Worm (Caenorhabditis elegans) whole organism, L4 larva: Measurements from ENCODE around the gene B0284.3.
"Not testable (repeated sequence)": the region's sequence is repeated elsewhere in the genome, so short reads cannot be mapped to it uniquely, and the experiment has no call there.

Experiments used
- D1046.2 ChIP-seq: fragments of 200-800 bp; sonication (Bioruptor generic); IDR thresholded peaks from 2 replicates; pipeline ENCODE4 v1.3.6; 2022; ENCODE audit warnings: missing genetic modification characterization, missing compliant biosample characterization
- F10B5.3 ChIP-seq: sonication (generic microtip); optimal IDR thresholded peaks from 2 replicates; lab custom pipeline; 2016; ENCODE audit warnings: mild to moderate bottlenecking, missing genetic modification characterization, missing compliant biosample characterization
- F37D6.2 ChIP-seq: sonication (generic microtip); optimal IDR thresholded peaks from 2 replicates; lab custom pipeline; 2016; ENCODE audit warnings: mild to moderate bottlenecking, missing genetic modification characterization, missing compliant biosample characterization
- F44E2.7 ChIP-seq: fragments of 200-800 bp; sonication (Bioruptor generic); IDR thresholded peaks from 2 replicates; pipeline ENCODE4 v2.1.2; 2022; ENCODE audit warnings: missing genetic modification characterization, missing compliant biosample characterization
- R02D3.7 ChIP-seq: fragments of 150-350 bp; sonication (generic microtip); optimal IDR thresholded peaks from 3 replicates; lab custom pipeline; 2014; ENCODE audit warnings: missing biosample characterization, missing genetic modification characterization
- T26A8.4 ChIP-seq: fragments of 200-800 bp; sonication (Bioruptor generic); IDR thresholded peaks from 2 replicates; pipeline ENCODE4 v1.3.6; 2022; ENCODE audit warnings: missing genetic modification characterization, missing compliant biosample characterization
- Y105C5A.15 ChIP-seq: fragments of 200-800 bp; sonication (Bioruptor generic); IDR thresholded peaks from 2 replicates; pipeline ENCODE4 v1.3.6; 2022; ENCODE audit warnings: missing genetic modification characterization, missing compliant biosample characterization
- Y5F2A.4 ChIP-seq: fragments of 200-800 bp; sonication (Bioruptor generic); optimal IDR thresholded peaks from 2 replicates; lab custom pipeline; 2018; ENCODE audit warnings: mild to moderate bottlenecking, missing genetic modification characterization, missing compliant biosample characterization
- aha-1 ChIP-seq: fragments of 150-350 bp; peaks from one replicate; lab custom pipeline; 2014; ENCODE audit warnings: missing biosample characterization, missing genetic modification characterization
- ceh-20 ChIP-seq: fragments of 200-800 bp; sonication (Bioruptor generic); IDR thresholded peaks from 2 replicates; pipeline ENCODE4 v1.3.6; 2022; ENCODE audit warnings: missing genetic modification reagents, missing genetic modification characterization, missing compliant biosample characterization
- ceh-62 ChIP-seq: sonication (generic microtip); optimal IDR thresholded peaks from 2 replicates; lab custom pipeline; 2017; ENCODE audit warnings: missing biosample characterization, missing genetic modification characterization
- ceh-82 ChIP-seq: sonication (generic microtip); optimal IDR thresholded peaks from 2 replicates; lab custom pipeline; 2017; ENCODE audit warnings: missing biosample characterization, missing genetic modification characterization
- ctbp-1 ChIP-seq: fragments of 200-800 bp; sonication (Bioruptor generic); IDR thresholded peaks from 2 replicates; pipeline ENCODE4 v1.3.6; 2022; ENCODE audit warnings: missing genetic modification reagents, missing genetic modification characterization, missing compliant biosample characterization
- daf-12 ChIP-seq: fragments of 150-350 bp; optimal IDR thresholded peaks from 2 replicates; lab custom pipeline; 2014; ENCODE audit warnings: missing biosample characterization, missing genetic modification reagents, missing genetic modification characterization
- dmd-6 ChIP-seq: fragments of 200-800 bp; sonication (Bioruptor generic); IDR thresholded peaks from 2 replicates; pipeline ENCODE4 v1.3.6; 2022; ENCODE audit warnings: missing genetic modification reagents, missing genetic modification characterization, missing compliant biosample characterization
- dmd-8 ChIP-seq: fragments of 200-800 bp; sonication (Bioruptor generic); IDR thresholded peaks from 2 replicates; pipeline ENCODE4 v1.3.6; 2022; ENCODE audit warnings: missing genetic modification characterization, missing compliant biosample characterization
- dpl-1 ChIP-seq: fragments of 150-350 bp; optimal IDR thresholded peaks from 2 replicates; lab custom pipeline; 2014; ENCODE audit warnings: missing biosample characterization, missing genetic modification reagents, missing genetic modification characterization
- dve-1 ChIP-seq: sonication (generic microtip); optimal IDR thresholded peaks from 2 replicates; lab custom pipeline; 2017; ENCODE audit warnings: antibody characterized with exemption, mild to moderate bottlenecking, missing genetic modification characterization, missing compliant biosample characterization; ENCODE audit not compliant: insufficient read depth
- egl-43 ChIP-seq: fragments of 200-800 bp; sonication (Bioruptor generic); IDR thresholded peaks from 2 replicates; pipeline ENCODE4 v1.3.6; 2022; ENCODE audit warnings: missing genetic modification reagents, missing genetic modification characterization, missing compliant biosample characterization
- fkh-10 ChIP-seq: fragments of 150-350 bp; optimal IDR thresholded peaks from 2 replicates; lab custom pipeline; 2014; ENCODE audit warnings: missing biosample characterization, missing genetic modification reagents, missing genetic modification characterization
- fos-1 ChIP-seq: fragments of 150-350 bp; optimal IDR thresholded peaks from 2 replicates; lab custom pipeline; 2014; ENCODE audit warnings: missing biosample characterization, missing genetic modification characterization
- lim-7 ChIP-seq: fragments of 200-800 bp; sonication (Bioruptor generic); IDR thresholded peaks from 2 replicates; pipeline ENCODE4 v1.3.6; 2022; ENCODE audit warnings: missing genetic modification characterization, missing compliant biosample characterization
- lin-1 ChIP-seq: fragments of 200-800 bp; sonication (Bioruptor generic); IDR thresholded peaks from 2 replicates; pipeline ENCODE4 v1.3.6; 2022; ENCODE audit warnings: missing genetic modification reagents, missing genetic modification characterization, missing compliant biosample characterization
- lin-38 ChIP-seq: fragments of 200-800 bp; sonication (Bioruptor generic); IDR thresholded peaks from 2 replicates; pipeline ENCODE4 v1.3.6; 2022; ENCODE audit warnings: missing genetic modification reagents, missing genetic modification characterization, missing compliant biosample characterization
- lin-39 ChIP-seq: fragments of 150-350 bp; optimal IDR thresholded peaks from 2 replicates; lab custom pipeline; 2014; ENCODE audit warnings: missing biosample characterization, missing genetic modification reagents, missing genetic modification characterization
- lir-3 ChIP-seq: sonication (generic microtip); optimal IDR thresholded peaks from 2 replicates; lab custom pipeline; 2016; ENCODE audit warnings: mild to moderate bottlenecking, missing genetic modification characterization, missing compliant biosample characterization
- lsy-2 ChIP-seq, 2 experiments: fragments of 150-350 bp in 1 of 2; sonication (generic microtip) in 1 of 2; optimal IDR thresholded peaks; 2 replicates each; lab custom pipeline; 2014 to 2017; ENCODE audit warnings: missing biosample characterization in 2 of 2, missing genetic modification characterization in 2 of 2
- madf-5 ChIP-seq, 2 experiments: fragments of 200-800 bp; sonication (Bioruptor generic); IDR thresholded peaks; 2 replicates each; pipeline ENCODE4 v1.3.6; 2022; ENCODE audit warnings: missing compliant biosample characterization in 2 of 2, missing genetic modification characterization in 2 of 2
- madf-9 ChIP-seq: fragments of 200-800 bp; sonication (Bioruptor generic); conservative IDR thresholded peaks from 2 replicates; pipeline ENCODE4 v1.3.6; 2022; ENCODE audit warnings: missing genetic modification reagents, missing genetic modification characterization, missing compliant biosample characterization
- mdl-1 ChIP-seq, 2 experiments: fragments of 150-350 bp in 1 of 2; sonication (generic microtip) in 1 of 2; optimal IDR thresholded peaks; 2 replicates each; lab custom pipeline; 2014 to 2017; ENCODE audit warnings: missing biosample characterization in 2 of 2, missing genetic modification characterization in 2 of 2
- mes-2 ChIP-seq: sonication (generic microtip); optimal IDR thresholded peaks from 2 replicates; lab custom pipeline; 2016; ENCODE audit warnings: missing genotype, mild to moderate bottlenecking, missing genetic modification characterization, missing compliant biosample characterization; ENCODE audit not compliant: poor library complexity, severe bottlenecking
- mxl-2 ChIP-seq: fragments of 200-800 bp; sonication (Bioruptor generic); conservative IDR thresholded peaks from 2 replicates; pipeline ENCODE4 v1.3.6; 2022; ENCODE audit warnings: missing genetic modification reagents, missing genetic modification characterization, missing compliant biosample characterization
- nhr-102 ChIP-seq: sonication (generic microtip); optimal IDR thresholded peaks from 2 replicates; lab custom pipeline; 2016; ENCODE audit warnings: mild to moderate bottlenecking, missing genetic modification characterization, moderate library complexity, missing compliant biosample characterization
- nhr-111 ChIP-seq: fragments of 200-800 bp; sonication (Bioruptor generic); optimal IDR thresholded peaks from 2 replicates; lab custom pipeline; 2018; ENCODE audit warnings: mild to moderate bottlenecking, missing genetic modification characterization, missing compliant biosample characterization
- nhr-41 ChIP-seq: fragments of 200-800 bp; sonication (Bioruptor generic); IDR thresholded peaks from 2 replicates; pipeline ENCODE4 v1.3.6; 2022; ENCODE audit warnings: missing genetic modification reagents, missing genetic modification characterization, missing compliant biosample characterization
- pha-4 ChIP-seq, 2 experiments: fragments of 150-350 bp in 1 of 2; fragments of 200-800 bp in 1 of 2; sonication (Bioruptor generic) in 1 of 2; IDR thresholded peaks in 1 of 2; optimal IDR thresholded peaks in 1 of 2; 2 replicates each; pipeline versions ENCODE4 v1.3.6 to Lab custom; 2014 to 2022; ENCODE audit warnings: missing genetic modification characterization in 2 of 2, missing genetic modification reagents in 2 of 2, missing biosample characterization in 1 of 2, missing compliant biosample characterization in 1 of 2
- pqm-1 ChIP-seq: sonication (generic microtip); optimal IDR thresholded peaks from 2 replicates; lab custom pipeline; 2017; ENCODE audit warnings: missing biosample characterization, missing genetic modification characterization
- saeg-2 ChIP-seq: fragments of 200-800 bp; sonication (Bioruptor generic); IDR thresholded peaks from 2 replicates; pipeline ENCODE4 v1.3.6; 2022; ENCODE audit warnings: missing genetic modification reagents, missing genetic modification characterization, missing compliant biosample characterization
- spr-1 ChIP-seq: sonication (generic microtip); optimal IDR thresholded peaks from 2 replicates; lab custom pipeline; 2016; ENCODE audit warnings: mild to moderate bottlenecking, missing genetic modification characterization, missing compliant biosample characterization
- tra-1 ChIP-seq: fragments of 200-800 bp; sonication (Bioruptor generic); IDR thresholded peaks from 2 replicates; pipeline ENCODE4 v1.3.6; 2022; ENCODE audit warnings: missing genetic modification reagents, missing genetic modification characterization, missing compliant biosample characterization
- unc-130 ChIP-seq: sonication (generic microtip); optimal IDR thresholded peaks from 2 replicates; lab custom pipeline; 2016; ENCODE audit warnings: missing genetic modification reagents, missing genetic modification characterization, missing compliant biosample characterization
- vab-7 ChIP-seq: fragments of 200-800 bp; sonication (Bioruptor generic); IDR thresholded peaks from 2 replicates; pipeline ENCODE4 v1.3.6; 2022; ENCODE audit warnings: missing genetic modification reagents, missing genetic modification characterization, missing compliant biosample characterization
- zip-11 ChIP-seq: fragments of 200-800 bp; sonication (Bioruptor generic); IDR thresholded peaks from 2 replicates; pipeline ENCODE4 v1.3.6; 2022; ENCODE audit warnings: missing genetic modification characterization, missing compliant biosample characterization
- zip-2 ChIP-seq: fragments of 150-350 bp; optimal IDR thresholded peaks from 2 replicates; lab custom pipeline; 2014; ENCODE audit warnings: missing biosample characterization, missing genetic modification characterization

The B0284.3 gene

ce11 chrIII:4369381-4369809 is 10.2 kb downstream of the B0284.3 start (continued):
- TF ChIP-seq spr-1 (tag; lab: Kevin White, UChicago) (peak; percentile 63), pha-4 (GFP tag; IDR thresholded peaks at IDR 0.05; lab: Robert Waterston, UW) (peak; percentile 84), lin-1 (0 out of 2 replicates have a peak, but pooled peaks have one; percentile 43), T26A8.4 (peak; percentile 84), F37D6.2 (tag; lab: Kevin White, UChicago) (peak; percentile 8), nhr-41 (peak; percentile 53; the same call in 1 of the 2 replicates), aha-1 (tag; lab: Kevin White, UChicago) (peak; percentile 96), F44E2.7 (GFP tag; lab: Robert Waterston, UW) (peak; percentile 75; the same call in 1 of the 2 replicates), dmd-8 (GFP tag; lab: Robert Waterston, UW) (peak; percentile 78; the same call in 1 of the 2 replicates), lin-38 (GFP tag; lab: Robert Waterston, UW) (peak; percentile 84)
- TF ChIP-seq pha-4 (tag; optimal IDR thresholded peaks at IDR 0.05; lab: Kevin White, UChicago): not testable (repeated sequence)
- TF ChIP-seq, all 104 proteins: peak for 45; not testable (repeated sequence) for 59

ce11 chrIII:4367649-4368048 is 12.0 kb downstream of the B0284.3 start, which contains the start of gene ckb-2:
TSS of gene ckb-2 (plus strand) at chrIII:4367949.
- TF ChIP-seq ceh-62 (tag; lab: Kevin White, UChicago) (no peak), Y5F2A.4 (GFP tag; lab: Kevin White, UChicago) (no peak), mxl-2 (GFP tag; lab: Robert Waterston, UW) (no peak), fos-1 (no peak)

ce11 chrIII:4364974-4365373 is 14.6 kb downstream of the B0284.3 start, which contains the start of gene ckb-1:
TSS of gene ckb-1 (plus strand) at chrIII:4365274.
- TF ChIP-seq T26A8.4 (no peak), unc-130 (GFP tag; lab: Kevin White, UChicago) (no peak), zip-2 (tag; lab: Kevin White, UChicago) (no peak), tra-1 (GFP tag; lab: Robert Waterston, UW) (no peak), lin-38 (GFP tag; lab: Robert Waterston, UW) (peak; percentile 39; the same call in 1 of the 2 replicates), dve-1 (tag; lab: Kevin White, UChicago) (peak; percentile 15), lir-3 (tag; lab: Kevin White, UChicago) (no peak), egl-43 (GFP tag; lab: Robert Waterston, UW) (no peak), mdl-1 (tag; optimal IDR thresholded peaks at IDR 0.05; lab: Kevin White, UChicago) (no peak), mes-2 (peak; percentile 8), lsy-2 (tag; optimal IDR thresholded peaks at IDR 0.05; lab: Kevin White, UChicago) (peak in 1 of 2 experiments; percentile 7), lim-7 (no peak)

DNA sequence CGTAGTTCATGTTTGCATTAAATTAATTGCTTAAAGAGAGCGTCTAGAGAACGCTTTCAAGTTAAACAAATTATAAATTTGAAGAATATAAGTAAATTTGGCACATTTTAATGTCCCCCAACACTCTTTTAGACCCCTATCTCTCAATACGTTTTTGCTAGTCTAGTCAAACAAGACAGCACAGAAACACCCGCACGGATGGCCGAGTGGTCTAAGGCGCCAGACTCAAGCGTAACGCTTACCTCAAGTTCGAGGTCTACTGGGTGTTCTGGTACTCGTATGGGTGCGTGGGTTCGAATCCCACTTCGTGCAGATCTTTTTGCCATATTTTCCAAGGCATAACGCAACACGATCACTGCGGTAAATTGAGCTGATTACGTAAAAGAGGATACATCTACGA is 17.3 kb downstream of the B0284.3 start:
- no peak for TF ChIP-seq fkh-10
- TF ChIP-seq madf-9 (GFP tag; lab: Robert Waterston, UW): peak; percentile 64; the same call in 1 of the 2 replicates
- TF ChIP-seq R02D3.7 (tag; lab: Kevin White, UChicago): no peak
- no peak for TF ChIP-seq pqm-1 (tag; lab: Kevin White, UChicago)
- TF ChIP-seq dpl-1: no peak
- TF ChIP-seq ceh-82 (tag; lab: Kevin White, UChicago): no peak
- TF ChIP-seq ceh-20 (GFP tag; lab: Robert Waterston, UW): no peak
- TF ChIP-seq lim-7: peak; percentile 73; the same call in 1 of the 2 replicates
- peak; percentile 69 for TF ChIP-seq egl-43 (GFP tag; lab: Robert Waterston, UW)
- TF ChIP-seq saeg-2 (GFP tag; lab: Robert Waterston, UW): no peak
- peak; percentile 43; the same call in 1 of the 2 replicates for TF ChIP-seq dmd-6 (GFP tag; lab: Robert Waterston, UW)
- TF ChIP-seq D1046.2 (GFP tag; lab: Robert Waterston, UW): no peak
- no peak for TF ChIP-seq daf-12 (tag; lab: Kevin White, UChicago)
- no peak for TF ChIP-seq Y105C5A.15 (GFP tag; lab: Robert Waterston, UW)
- 0 out of 4 replicates have a peak, but pooled peaks of 1 of the 2 experiments have one; percentile 18 for TF ChIP-seq madf-5 (GFP tag; IDR thresholded peaks at IDR 0.05; lab: Robert Waterston, UW)
- TF ChIP-seq lin-38 (GFP tag; lab: Robert Waterston, UW): no peak
- no peak for TF ChIP-seq lin-39 (tag; lab: Kevin White, UChicago)
- no peak for TF ChIP-seq F10B5.3 (tag; lab: Kevin White, UChicago)
- no peak for TF ChIP-seq nhr-102
- 0 out of 2 replicates have a peak, but pooled peaks have one; percentile 30 for TF ChIP-seq ctbp-1
- TF ChIP-seq unc-130 (GFP tag; lab: Kevin White, UChicago): no peak
- no peak for TF ChIP-seq nhr-41
- TF ChIP-seq nhr-111 (GFP tag; lab: Kevin White, UChicago): no peak
- no peak for TF ChIP-seq zip-11 (GFP tag; lab: Robert Waterston, UW)
- TF ChIP-seq mes-2: peak; percentile 63
- peak; percentile 71 for TF ChIP-seq vab-7
- TF ChIP-seq lir-3 (tag; lab: Kevin White, UChicago): peak; percentile 22
